Worm (Caenorhabditis elegans) whole organism, mixed stage, embryonic: ENCODE data around the gene ina-1.

Source experiments
- elt-1 ChIP-seq: sonication (generic microtip); optimal IDR thresholded peaks from 2 replicates; lab custom pipeline; 2017; ENCODE audit warnings: missing genetic modification characterization, mild to moderate bottlenecking, missing compliant biosample characterization, antibody characterized with exemption, moderate library complexity, borderline replicate concordance; ENCODE audit not compliant: insufficient read depth
- lin-32 ChIP-seq: fragments of 200-800 bp; sonication (Bioruptor generic); optimal IDR thresholded peaks from 2 replicates; lab custom pipeline; 2018; ENCODE audit warnings: mild to moderate bottlenecking, missing genetic modification characterization, missing compliant biosample characterization
- nhr-12 ChIP-seq: fragments of 150-350 bp; optimal IDR thresholded peaks from 2 replicates; lab custom pipeline; 2014; ENCODE audit warnings: missing biosample characterization, missing genetic modification characterization
- nhr-28 ChIP-seq: fragments of 150-350 bp; optimal IDR thresholded peaks from 2 replicates; lab custom pipeline; 2014; ENCODE audit warnings: missing biosample characterization, missing genetic modification characterization
- nhr-76 ChIP-seq: sonication (generic microtip); optimal IDR thresholded peaks from 2 replicates; lab custom pipeline; 2017; ENCODE audit warnings: missing biosample characterization, missing genetic modification characterization
- snpc-4 ChIP-seq: fragments of 150-350 bp; optimal IDR thresholded peaks from 2 replicates; lab custom pipeline; 2014; ENCODE audit warnings: missing biosample characterization, missing genetic modification characterization
- sptf-1 ChIP-seq: sonication (generic microtip); optimal IDR thresholded peaks from 2 replicates; lab custom pipeline; 2017; ENCODE audit warnings: mild to moderate bottlenecking, missing genetic modification characterization, moderate library complexity, missing compliant biosample characterization
- unc-62 ChIP-seq: fragments of 150-350 bp; optimal IDR thresholded peaks from 2 replicates; lab custom pipeline; 2014; ENCODE audit warnings: missing biosample characterization, missing genetic modification reagents, missing genetic modification characterization

ce11 chrIII:9136587-9136986, 36.0 kb downstream of the ina-1 start, which contains the start of gene eat-4:
- TF ChIP-seq nhr-28 (tag; lab: Kevin White, UChicago) (no peak), elt-1 (tag; lab: Kevin White, UChicago) (no peak), snpc-4 (tag; lab: Kevin White, UChicago) (no peak), unc-62 (no peak), sptf-1 (tag; lab: Kevin White, UChicago) (no peak), nhr-12 (tag; lab: Kevin White, UChicago) (no peak), nhr-76 (no peak), lin-32 (GFP tag; lab: Kevin White, UChicago) (no peak)
